Worm (Caenorhabditis elegans) whole organism, mixed stage, embryonic: ENCODE measurements around the gene C05E4.15.
A peak's percentile ranks its signal among the peaks of the same experiment; 100 is the strongest.

Experiments
- M03D4.4 ChIP-seq: sonication (generic microtip); optimal IDR thresholded peaks from 2 replicates; lab custom pipeline; 2017; ENCODE audit warnings: mild to moderate bottlenecking, missing genetic modification characterization, missing compliant biosample characterization
- bed-3 ChIP-seq: fragments of 200-800 bp; sonication (Bioruptor generic); optimal IDR thresholded peaks from 3 replicates; lab custom pipeline; 2018; ENCODE audit warnings: mild to moderate bottlenecking, missing genetic modification characterization, moderate library complexity, missing compliant biosample characterization
- blmp-1 ChIP-seq: fragments of 150-350 bp; optimal IDR thresholded peaks from 2 replicates; lab custom pipeline; 2014; ENCODE audit warnings: missing biosample characterization, missing genetic modification characterization
- ceh-39 ChIP-seq: fragments of 150-350 bp; optimal IDR thresholded peaks from 2 replicates; lab custom pipeline; 2014; ENCODE audit warnings: missing biosample characterization, missing genetic modification characterization
- ceh-43 ChIP-seq: fragments of 200-800 bp; sonication (Bioruptor generic); optimal IDR thresholded peaks from 2 replicates; lab custom pipeline; 2018; ENCODE audit warnings: mild to moderate bottlenecking, missing genetic modification characterization, moderate library complexity, missing compliant biosample characterization
- ceh-83 ChIP-seq: fragments of 200-800 bp; sonication (Bioruptor generic); optimal IDR thresholded peaks from 2 replicates; lab custom pipeline; 2018; ENCODE audit warnings: mild to moderate bottlenecking, missing genetic modification characterization, missing compliant biosample characterization
- cnd-1 ChIP-seq: fragments of 200-800 bp; sonication (Bioruptor generic); optimal IDR thresholded peaks from 2 replicates; lab custom pipeline; 2018; ENCODE audit warnings: mild to moderate bottlenecking, missing genetic modification characterization, missing compliant biosample characterization
- drap-1 ChIP-seq: fragments of 200-800 bp; sonication (Bioruptor generic); optimal IDR thresholded peaks from 3 replicates; lab custom pipeline; 2018; ENCODE audit warnings: mild to moderate bottlenecking, missing genetic modification characterization, missing compliant biosample characterization
- elt-1 ChIP-seq: sonication (generic microtip); optimal IDR thresholded peaks from 2 replicates; lab custom pipeline; 2017; ENCODE audit warnings: missing genetic modification characterization, mild to moderate bottlenecking, missing compliant biosample characterization, antibody characterized with exemption, moderate library complexity, borderline replicate concordance; ENCODE audit not compliant: insufficient read depth
- elt-3 ChIP-seq: fragments of 150-350 bp; optimal IDR thresholded peaks from 2 replicates; lab custom pipeline; 2014; ENCODE audit warnings: missing biosample characterization, missing genetic modification characterization
- flh-1 ChIP-seq: fragments of 200-800 bp; sonication (Bioruptor generic); optimal IDR thresholded peaks from 2 replicates; lab custom pipeline; 2018; ENCODE audit warnings: mild to moderate bottlenecking, missing genetic modification characterization, moderate library complexity, missing compliant biosample characterization
- hlh-1 ChIP-seq: fragments of 150-350 bp; optimal IDR thresholded peaks from 2 replicates; lab custom pipeline; 2014; ENCODE audit warnings: missing biosample characterization, missing genetic modification reagents, missing genetic modification characterization
- lin-13 ChIP-seq: fragments of 150-350 bp; optimal IDR thresholded peaks from 2 replicates; lab custom pipeline; 2014; ENCODE audit warnings: missing biosample characterization, missing genetic modification characterization
- lsy-2 ChIP-seq: fragments of 150-350 bp; optimal IDR thresholded peaks from 2 replicates; lab custom pipeline; 2014; ENCODE audit warnings: missing biosample characterization, missing genetic modification characterization
- mab-5 ChIP-seq: fragments of 150-350 bp; optimal IDR thresholded peaks from 2 replicates; lab custom pipeline; 2014; ENCODE audit warnings: missing biosample characterization, missing genetic modification characterization
- mep-1 ChIP-seq: fragments of 150-350 bp; optimal IDR thresholded peaks from 2 replicates; lab custom pipeline; 2017; ENCODE audit warnings: missing biosample characterization, missing genetic modification reagents, missing genetic modification characterization, inconsistent platforms
- nhr-12 ChIP-seq: fragments of 150-350 bp; optimal IDR thresholded peaks from 2 replicates; lab custom pipeline; 2014; ENCODE audit warnings: missing biosample characterization, missing genetic modification characterization
- nhr-2 ChIP-seq: fragments of 150-350 bp; optimal IDR thresholded peaks from 2 replicates; lab custom pipeline; 2014; ENCODE audit warnings: missing biosample characterization, missing genetic modification characterization
- nhr-237 ChIP-seq: fragments of 150-350 bp; optimal IDR thresholded peaks from 2 replicates; lab custom pipeline; 2014; ENCODE audit warnings: missing biosample characterization, missing genetic modification characterization
- nhr-28 ChIP-seq: fragments of 150-350 bp; optimal IDR thresholded peaks from 2 replicates; lab custom pipeline; 2014; ENCODE audit warnings: missing biosample characterization, missing genetic modification characterization
- nhr-76 ChIP-seq: sonication (generic microtip); optimal IDR thresholded peaks from 2 replicates; lab custom pipeline; 2017; ENCODE audit warnings: missing biosample characterization, missing genetic modification characterization
- sem-2 ChIP-seq: fragments of 200-800 bp; sonication (Bioruptor generic); optimal IDR thresholded peaks from 2 replicates; lab custom pipeline; 2018; ENCODE audit warnings: mild to moderate bottlenecking, missing genetic modification characterization, missing compliant biosample characterization
- snpc-4 ChIP-seq: fragments of 150-350 bp; optimal IDR thresholded peaks from 2 replicates; lab custom pipeline; 2014; ENCODE audit warnings: missing biosample characterization, missing genetic modification characterization
- tbx-8 ChIP-seq: fragments of 200-800 bp; sonication (Bioruptor generic); optimal IDR thresholded peaks from 2 replicates; lab custom pipeline; 2018; ENCODE audit warnings: mild to moderate bottlenecking, missing genetic modification characterization, moderate library complexity, missing compliant biosample characterization
- unc-120 ChIP-seq: sonication (generic microtip); optimal IDR thresholded peaks from 2 replicates; lab custom pipeline; 2017; ENCODE audit warnings: missing genetic modification characterization, missing compliant biosample characterization; ENCODE audit not compliant: poor library complexity, severe bottlenecking
- unc-39 ChIP-seq: fragments of 150-350 bp; optimal IDR thresholded peaks from 2 replicates; lab custom pipeline; 2014; ENCODE audit warnings: missing biosample characterization, missing genetic modification characterization
- unc-62 ChIP-seq: fragments of 150-350 bp; optimal IDR thresholded peaks from 2 replicates; lab custom pipeline; 2014; ENCODE audit warnings: missing biosample characterization, missing genetic modification reagents, missing genetic modification characterization
- ztf-11 ChIP-seq: fragments of 150-350 bp; optimal IDR thresholded peaks from 2 replicates; lab custom pipeline; 2014; ENCODE audit warnings: missing biosample characterization, missing genetic modification characterization

Gene C05E4.15

DNA sequence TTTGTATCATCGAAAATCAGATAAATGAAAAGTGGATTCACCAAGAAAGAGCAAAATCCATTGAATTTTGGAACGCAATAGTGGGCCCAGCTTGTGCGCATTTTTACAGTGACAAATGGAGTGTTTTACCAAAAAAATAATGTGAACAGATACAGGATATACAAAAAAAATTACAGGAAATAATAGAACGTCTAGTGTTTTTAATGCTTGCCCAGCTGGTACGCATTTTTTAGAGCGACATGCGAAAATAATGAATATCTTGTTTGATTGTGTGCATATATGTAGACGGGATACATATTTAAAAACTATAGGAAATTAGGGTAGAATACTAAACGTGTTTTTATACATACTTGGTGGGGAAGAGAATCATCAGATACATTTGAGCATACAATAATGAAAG, 25.0 kb downstream of the C05E4.15 start, which contains the start of gene srj-25:
TSS of gene srj-25 (minus strand) at position 101 of the 400 bp plus-strand sequence.
- TF ChIP-seq drap-1 (no peak), elt-1 (tag; lab: Kevin White, UChicago) (no peak), ceh-39 (tag; lab: Kevin White, UChicago) (no peak), elt-3 (tag; lab: Kevin White, UChicago) (no peak), ztf-11 (no peak), snpc-4 (no peak), nhr-12 (tag; lab: Kevin White, UChicago) (no peak), blmp-1 (no peak), lin-13 (tag; lab: Kevin White, UChicago) (no peak), ceh-83 (GFP tag; lab: Kevin White, UChicago) (no peak), flh-1 (no peak)

- TF ChIP-seq hlh-1 (tag; lab: Kevin White, UChicago) = peak; percentile 98
- peak; percentile 11 for TF ChIP-seq drap-1
- TF ChIP-seq M03D4.4 (tag; lab: Kevin White, UChicago) = peak; percentile 41
- peak; percentile 87 for TF ChIP-seq unc-62 (GFP tag; lab: Kevin White, UChicago)
- TF ChIP-seq mep-1 (tag; lab: Kevin White, UChicago) = no peak
- peak; percentile 89 for TF ChIP-seq nhr-2 (tag; lab: Kevin White, UChicago)
- TF ChIP-seq unc-120 = peak; percentile 91
- TF ChIP-seq sem-2 (GFP tag; lab: Kevin White, UChicago) = no peak
- TF ChIP-seq nhr-28 (tag; lab: Kevin White, UChicago) = no peak
- no peak for TF ChIP-seq blmp-1
Observed at ce11 chrV:731330-731729, 29.8 kb downstream of the C05E4.15 start.

- TF ChIP-seq nhr-76 (tag; lab: Kevin White, UChicago) (no peak), nhr-237 (tag; lab: Kevin White, UChicago) (no peak), cnd-1 (tag; lab: Kevin White, UChicago) (no peak), ceh-39 (tag; lab: Kevin White, UChicago) (no peak), bed-3 (GFP tag; lab: Kevin White, UChicago) (no peak), lin-13 (tag; lab: Kevin White, UChicago) (no peak), blmp-1 (no peak), ceh-83 (GFP tag; lab: Kevin White, UChicago) (no peak), elt-1 (tag; lab: Kevin White, UChicago) (no peak), mep-1 (tag; lab: Kevin White, UChicago) (no peak), unc-39 (no peak), tbx-8 (GFP tag; lab: Kevin White, UChicago) (no peak), snpc-4 (no peak), ceh-43 (GFP tag; lab: Kevin White, UChicago) (no peak), mab-5 (tag; lab: Kevin White, UChicago) (no peak), lsy-2 (no peak), nhr-2 (tag; lab: Kevin White, UChicago) (no peak), unc-62 (GFP tag; lab: Kevin White, UChicago) (no peak)
Observed at ce11 chrV:730216-730615, 30.9 kb downstream of the C05E4.15 start.

ce11 chrV:728822-729493, 32.2 kb downstream of the C05E4.15 start:
- TF ChIP-seq tbx-8 (GFP tag; lab: Kevin White, UChicago) (no peak), hlh-1 (tag; lab: Kevin White, UChicago) (peak; percentile 2)

- peak; percentile 69 for TF ChIP-seq hlh-1 (tag; lab: Kevin White, UChicago)
- TF ChIP-seq unc-120 = peak; percentile 72
- peak; percentile 66 for TF ChIP-seq unc-62 (GFP tag; lab: Kevin White, UChicago)
- no peak for TF ChIP-seq sem-2 (GFP tag; lab: Kevin White, UChicago)
- peak; percentile 54 for TF ChIP-seq mab-5 (tag; lab: Kevin White, UChicago)
- TF ChIP-seq ceh-83 (GFP tag; lab: Kevin White, UChicago) = no peak
- TF ChIP-seq elt-1 (tag; lab: Kevin White, UChicago) = no peak
Observed at ce11 chrV:727484-728351, 33.4 kb downstream of the C05E4.15 start, which contains the start of the genes icl-1 and srh-2. Gene icl-1 (minus strand): TSS chrV:728004. Gene srh-2 (plus strand): TSS chrV:728301.
